Worm (Caenorhabditis elegans) whole organism, L4 larva: Measurements from ENCODE around the gene selt-1.1.

Source experiments
- F37D6.2 ChIP-seq: sonication (generic microtip); optimal IDR thresholded peaks from 2 replicates; lab custom pipeline; 2016; ENCODE audit warnings: mild to moderate bottlenecking, missing genetic modification characterization, missing compliant biosample characterization
- F49E8.2 ChIP-seq: sonication (generic microtip); optimal IDR thresholded peaks from 2 replicates; lab custom pipeline; 2016; ENCODE audit warnings: missing compliant biosample characterization, mild to moderate bottlenecking, missing genetic modification characterization, borderline replicate concordance
- Y48G9A.11 ChIP-seq: fragments of 200-800 bp; sonication (Bioruptor generic); IDR thresholded peaks from 2 replicates; pipeline ENCODE4 v1.3.6; 2022; ENCODE audit warnings: missing genetic modification reagents, missing genetic modification characterization, missing compliant biosample characterization
- aha-1 ChIP-seq: fragments of 150-350 bp; peaks from one replicate; lab custom pipeline; 2014; ENCODE audit warnings: missing biosample characterization, missing genetic modification characterization
- ces-1 ChIP-seq: fragments of 150-350 bp; sonication (generic microtip); optimal IDR thresholded peaks from 4 replicates; lab custom pipeline; 2014; ENCODE audit warnings: missing biosample characterization, missing genetic modification reagents, missing genetic modification characterization
- cey-2 ChIP-seq: sonication (generic microtip); optimal IDR thresholded peaks from 3 replicates; lab custom pipeline; 2017; ENCODE audit warnings: missing genetic modification characterization, mild to moderate bottlenecking, missing compliant biosample characterization, antibody characterized with exemption, borderline replicate concordance; ENCODE audit not compliant: insufficient read depth
- daf-16 ChIP-seq, 3 experiments: sonication (generic microtip); optimal IDR thresholded peaks; 2 replicates each; lab custom pipeline; 2016 to 2017; ENCODE audit warnings: missing genetic modification characterization in 3 of 3, missing genetic modification reagents in 3 of 3, mild to moderate bottlenecking in 2 of 3, missing compliant biosample characterization in 2 of 3, missing biosample characterization in 1 of 3, moderate library complexity in 1 of 3
- daf-8 ChIP-seq: fragments of 200-800 bp; sonication (Bioruptor generic); IDR thresholded peaks from 2 replicates; pipeline ENCODE4 v1.3.6; 2022; ENCODE audit warnings: missing genetic modification characterization, missing compliant biosample characterization
- dmd-6 ChIP-seq: fragments of 200-800 bp; sonication (Bioruptor generic); IDR thresholded peaks from 2 replicates; pipeline ENCODE4 v1.3.6; 2022; ENCODE audit warnings: missing genetic modification reagents, missing genetic modification characterization, missing compliant biosample characterization
- dpl-1 ChIP-seq: fragments of 150-350 bp; optimal IDR thresholded peaks from 2 replicates; lab custom pipeline; 2014; ENCODE audit warnings: missing biosample characterization, missing genetic modification reagents, missing genetic modification characterization
- duxl-1 ChIP-seq: sonication (generic microtip); optimal IDR thresholded peaks from 2 replicates; lab custom pipeline; 2016; ENCODE audit warnings: mild to moderate bottlenecking, missing genetic modification characterization, moderate library complexity, missing compliant biosample characterization; ENCODE audit not compliant: poor library complexity
- dve-1 ChIP-seq: sonication (generic microtip); optimal IDR thresholded peaks from 2 replicates; lab custom pipeline; 2017; ENCODE audit warnings: antibody characterized with exemption, mild to moderate bottlenecking, missing genetic modification characterization, missing compliant biosample characterization; ENCODE audit not compliant: insufficient read depth
- egl-43 ChIP-seq: fragments of 200-800 bp; sonication (Bioruptor generic); IDR thresholded peaks from 2 replicates; pipeline ENCODE4 v1.3.6; 2022; ENCODE audit warnings: missing genetic modification reagents, missing genetic modification characterization, missing compliant biosample characterization
- fkh-10 ChIP-seq: fragments of 150-350 bp; optimal IDR thresholded peaks from 2 replicates; lab custom pipeline; 2014; ENCODE audit warnings: missing biosample characterization, missing genetic modification reagents, missing genetic modification characterization
- fos-1 ChIP-seq: fragments of 150-350 bp; optimal IDR thresholded peaks from 2 replicates; lab custom pipeline; 2014; ENCODE audit warnings: missing biosample characterization, missing genetic modification characterization
- hif-1 ChIP-seq, 2 experiments: sonication (generic microtip); optimal IDR thresholded peaks; 2 replicates each; lab custom pipeline; 2016 to 2017; ENCODE audit warnings: missing compliant biosample characterization in 2 of 2, missing genetic modification characterization in 2 of 2, missing genetic modification reagents in 2 of 2, missing genotype in 2 of 2, mild to moderate bottlenecking in 1 of 2
- hlh-11 ChIP-seq: fragments of 200-800 bp; sonication (Bioruptor generic); optimal IDR thresholded peaks from 2 replicates; lab custom pipeline; 2018; ENCODE audit warnings: mild to moderate bottlenecking, missing genetic modification characterization, missing compliant biosample characterization
- hlh-30 ChIP-seq: sonication (generic microtip); optimal IDR thresholded peaks from 2 replicates; lab custom pipeline; 2017; ENCODE audit warnings: antibody characterized with exemption, mild to moderate bottlenecking, missing genetic modification characterization, missing compliant biosample characterization; ENCODE audit not compliant: insufficient read depth
- hmg-1.1 ChIP-seq: fragments of 200-800 bp; sonication (Bioruptor generic); IDR thresholded peaks from 2 replicates; pipeline ENCODE4 v1.3.6; 2022; ENCODE audit warnings: missing genetic modification reagents, missing genetic modification characterization, missing compliant biosample characterization
- lsy-2 ChIP-seq, 2 experiments: fragments of 150-350 bp in 1 of 2; sonication (generic microtip) in 1 of 2; optimal IDR thresholded peaks; 2 replicates each; lab custom pipeline; 2014 to 2017; ENCODE audit warnings: missing biosample characterization in 2 of 2, missing genetic modification characterization in 2 of 2
- madf-9 ChIP-seq: fragments of 200-800 bp; sonication (Bioruptor generic); conservative IDR thresholded peaks from 2 replicates; pipeline ENCODE4 v1.3.6; 2022; ENCODE audit warnings: missing genetic modification reagents, missing genetic modification characterization, missing compliant biosample characterization
- mdl-1 ChIP-seq, 2 experiments: fragments of 150-350 bp in 1 of 2; sonication (generic microtip) in 1 of 2; optimal IDR thresholded peaks; 2 replicates each; lab custom pipeline; 2014 to 2017; ENCODE audit warnings: missing biosample characterization in 2 of 2, missing genetic modification characterization in 2 of 2
- mep-1 ChIP-seq: fragments of 150-350 bp; sonication (generic microtip); optimal IDR thresholded peaks from 3 replicates; lab custom pipeline; 2014; ENCODE audit warnings: missing biosample characterization, missing genetic modification characterization
- mes-2 ChIP-seq: sonication (generic microtip); optimal IDR thresholded peaks from 2 replicates; lab custom pipeline; 2016; ENCODE audit warnings: missing genotype, mild to moderate bottlenecking, missing genetic modification characterization, missing compliant biosample characterization; ENCODE audit not compliant: poor library complexity, severe bottlenecking
- mxl-3 ChIP-seq: fragments of 200-800 bp; sonication (Bioruptor generic); optimal IDR thresholded peaks from 2 replicates; lab custom pipeline; 2018; ENCODE audit warnings: mild to moderate bottlenecking, missing genetic modification characterization, missing compliant biosample characterization
- nhr-10 ChIP-seq: fragments of 150-350 bp; optimal IDR thresholded peaks from 2 replicates; lab custom pipeline; 2014; ENCODE audit warnings: missing biosample characterization, missing genetic modification characterization
- nhr-11 ChIP-seq: fragments of 150-350 bp; optimal IDR thresholded peaks from 2 replicates; lab custom pipeline; 2014; ENCODE audit warnings: missing biosample characterization, missing genetic modification characterization
- nhr-28 ChIP-seq: fragments of 150-350 bp; optimal IDR thresholded peaks from 2 replicates; lab custom pipeline; 2014; ENCODE audit warnings: missing biosample characterization, missing genetic modification characterization
- nhr-42 ChIP-seq: fragments of 200-800 bp; sonication (Bioruptor generic); IDR thresholded peaks from 2 replicates; pipeline ENCODE4 v1.3.6; 2022; ENCODE audit warnings: missing genetic modification characterization, missing compliant biosample characterization
- nhr-48 ChIP-seq: sonication (generic microtip); optimal IDR thresholded peaks from 2 replicates; lab custom pipeline; 2016; ENCODE audit warnings: mild to moderate bottlenecking, missing genetic modification characterization, missing compliant biosample characterization
- nhr-6 ChIP-seq: fragments of 150-350 bp; optimal IDR thresholded peaks from 2 replicates; lab custom pipeline; 2014; ENCODE audit warnings: missing biosample characterization, missing genetic modification characterization
- nhr-76 ChIP-seq: fragments of 150-350 bp; optimal IDR thresholded peaks from 2 replicates; lab custom pipeline; 2014; ENCODE audit warnings: missing biosample characterization, missing genetic modification characterization
- nhr-77 ChIP-seq: fragments of 150-350 bp; optimal IDR thresholded peaks from 2 replicates; lab custom pipeline; 2014; ENCODE audit warnings: missing biosample characterization, missing genetic modification characterization
- rbr-2 ChIP-seq: sonication (generic microtip); optimal IDR thresholded peaks from 2 replicates; lab custom pipeline; 2016; ENCODE audit warnings: missing genotype, missing genetic modification characterization, missing compliant biosample characterization
- sdz-12 ChIP-seq: fragments of 200-800 bp; sonication (Bioruptor generic); optimal IDR thresholded peaks from 2 replicates; lab custom pipeline; 2018; ENCODE audit warnings: mild to moderate bottlenecking, missing genetic modification characterization, missing compliant biosample characterization
- snpc-1.2 ChIP-seq: fragments of 200-800 bp; sonication (Bioruptor generic); IDR thresholded peaks from 2 replicates; pipeline ENCODE4 v1.3.6; 2022; ENCODE audit warnings: missing genetic modification reagents, missing genetic modification characterization, missing compliant biosample characterization
- tag-97 ChIP-seq: fragments of 200-800 bp; sonication (Bioruptor generic); IDR thresholded peaks from 2 replicates; pipeline ENCODE4 v1.3.6; 2022; ENCODE audit warnings: missing genetic modification characterization, missing compliant biosample characterization
- unc-130 ChIP-seq: sonication (generic microtip); optimal IDR thresholded peaks from 2 replicates; lab custom pipeline; 2016; ENCODE audit warnings: missing genetic modification reagents, missing genetic modification characterization, missing compliant biosample characterization
- unc-39 ChIP-seq: sonication (generic microtip); optimal IDR thresholded peaks from 2 replicates; lab custom pipeline; 2017; ENCODE audit warnings: missing biosample characterization, missing genetic modification characterization
- unc-62 ChIP-seq, 3 experiments: fragments of 150-350 bp in 1 of 3; sonication (generic microtip); optimal IDR thresholded peaks in 2 of 3; peaks in 1 of 3; 1 replicate in 1 of 3; 2 replicates in 2 of 3; lab custom pipeline; 2014 to 2017; ENCODE audit warnings: missing biosample characterization in 3 of 3, missing genetic modification characterization in 3 of 3, missing genetic modification reagents in 3 of 3, missing genotype in 1 of 3
- vab-7 ChIP-seq: fragments of 200-800 bp; sonication (Bioruptor generic); IDR thresholded peaks from 2 replicates; pipeline ENCODE4 v1.3.6; 2022; ENCODE audit warnings: missing genetic modification reagents, missing genetic modification characterization, missing compliant biosample characterization
- ztf-7 ChIP-seq: fragments of 150-350 bp; optimal IDR thresholded peaks from 2 replicates; lab custom pipeline; 2014; ENCODE audit warnings: missing biosample characterization, missing genetic modification characterization

The selt-1.1 gene

DNA sequence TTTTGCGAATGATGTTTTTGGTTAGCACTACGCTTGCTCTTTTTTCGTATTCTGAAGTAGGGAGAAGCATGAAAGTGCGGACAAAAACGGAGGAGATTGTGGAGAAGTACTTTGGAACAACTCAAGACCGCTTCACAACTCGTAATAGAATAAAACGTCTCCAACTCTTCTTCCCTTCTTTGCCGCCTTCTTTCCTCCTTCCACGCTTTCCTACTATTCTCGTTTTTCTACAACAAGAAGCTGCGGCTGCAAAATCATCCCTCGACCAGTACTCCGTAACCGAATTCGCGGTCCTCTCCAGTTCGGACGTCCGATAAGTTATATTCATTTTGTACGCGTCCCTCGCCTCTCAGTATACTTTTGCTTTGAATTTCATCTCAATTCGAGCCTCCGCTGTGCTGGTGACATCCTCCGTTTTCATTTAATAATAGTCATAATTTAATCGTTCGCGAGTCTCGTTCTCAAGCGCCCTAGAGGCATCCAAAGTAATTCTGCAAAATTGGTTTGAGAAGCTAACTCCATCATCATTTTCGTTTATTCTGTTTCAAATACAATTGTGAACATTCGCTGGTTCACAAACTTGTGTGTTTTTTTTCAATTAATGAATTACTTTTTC is 23.6 kb upstream of the selt-1.1 start:
- TF ChIP-seq mep-1 (no peak), aha-1 (tag; lab: Kevin White, UChicago) (peak; percentile 50), dpl-1 (GFP tag; lab: Kevin White, UChicago) (no peak), fkh-10 (GFP tag; lab: Kevin White, UChicago) (peak; percentile 78), Y48G9A.11 (GFP tag; lab: Robert Waterston, UW) (no peak), nhr-77 (no peak), F37D6.2 (no peak), ces-1 (GFP tag; lab: Kevin White, UChicago) (peak; percentile 23), ztf-7 (tag; lab: Kevin White, UChicago) (no peak), unc-62 (GFP tag; optimal IDR thresholded peaks at IDR 0.05 in 1 of 2; lab: Kevin White, UChicago) (peak in 1 of 2 experiments; percentile 6), unc-62 (tag; optimal IDR thresholded peaks at IDR 0.05; lab: Kevin White, UChicago) (no peak), hlh-30 (no peak)

DNA sequence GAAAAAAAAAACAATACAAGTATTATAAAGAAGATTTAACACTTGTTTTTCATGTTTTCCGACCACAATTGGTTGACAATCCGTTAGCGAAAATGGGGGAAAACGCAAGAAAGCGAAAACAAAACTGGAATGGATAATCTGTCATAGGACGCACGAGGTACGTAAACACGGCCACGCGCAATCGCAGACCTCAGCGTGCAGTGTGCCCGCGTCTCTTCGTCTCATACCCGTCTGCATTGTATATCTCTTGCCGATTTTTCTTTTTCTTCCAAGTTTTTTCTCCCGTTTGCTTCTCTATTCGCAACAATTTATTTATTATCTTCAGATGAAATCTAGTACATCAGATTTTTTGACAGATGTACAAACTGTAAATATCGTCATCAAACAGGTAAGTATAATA is 17.4 kb upstream of the selt-1.1 start, which contains the start of gene trpp-9:
TSS of gene trpp-9 (plus strand) at position 261 of the 400 bp plus-strand sequence.
- TF ChIP-seq vab-7 (GFP tag; lab: Robert Waterston, UW) (no peak), mdl-1 (tag; optimal IDR thresholded peaks at IDR 0.05; lab: Kevin White, UChicago) (peak; percentile 77 to 89), nhr-48 (tag; lab: Kevin White, UChicago) (peak; percentile 14), fos-1 (no peak), daf-16 (GFP tag; optimal IDR thresholded peaks at IDR 0.05; lab: Kevin White, UChicago) (peak in 1 of 2 experiments; percentile 7), daf-16 (tag; optimal IDR thresholded peaks at IDR 0.05; lab: Kevin White, UChicago) (no peak), nhr-76 (tag; lab: Kevin White, UChicago) (no peak), nhr-6 (tag; lab: Kevin White, UChicago) (peak; percentile 23), F49E8.2 (no peak), mes-2 (tag; lab: Kevin White, UChicago) (peak; percentile 55), tag-97 (no peak), unc-130 (no peak), dmd-6 (GFP tag; lab: Robert Waterston, UW) (peak; percentile 50; the same call in 1 of the 2 replicates), unc-62 (GFP tag; optimal IDR thresholded peaks at IDR 0.05 in 1 of 2; lab: Kevin White, UChicago) (peak in 1 of 2 experiments; percentile 96), unc-62 (tag; optimal IDR thresholded peaks at IDR 0.05; lab: Kevin White, UChicago) (no peak), nhr-42 (GFP tag; lab: Robert Waterston, UW) (no peak), ztf-7 (tag; lab: Kevin White, UChicago) (peak; percentile 27), ces-1 (GFP tag; lab: Kevin White, UChicago) (no peak), hmg-1.1 (GFP tag; lab: Robert Waterston, UW) (peak; percentile 75), cey-2 (tag; lab: Kevin White, UChicago) (peak; percentile 22), madf-9 (GFP tag; lab: Robert Waterston, UW) (no peak), aha-1 (tag; lab: Kevin White, UChicago) (peak; percentile 91), duxl-1 (peak; percentile 16), hlh-11 (peak; percentile 71), mep-1 (peak; percentile 77), nhr-11 (no peak), mxl-3 (GFP tag; lab: Kevin White, UChicago) (peak; percentile 76), snpc-1.2 (GFP tag; lab: Robert Waterston, UW) (no peak), daf-8 (no peak), dve-1 (tag; lab: Kevin White, UChicago) (peak; percentile 47), sdz-12 (GFP tag; lab: Kevin White, UChicago) (no peak), unc-39 (tag; lab: Kevin White, UChicago) (no peak), nhr-28 (tag; lab: Kevin White, UChicago) (peak; percentile 71), egl-43 (GFP tag; lab: Robert Waterston, UW) (no peak), nhr-10 (tag; lab: Kevin White, UChicago) (no peak), hif-1 (tag; optimal IDR thresholded peaks at IDR 0.05; lab: Kevin White, UChicago) (peak in 1 of 2 experiments; percentile 31), lsy-2 (tag; optimal IDR thresholded peaks at IDR 0.05; lab: Kevin White, UChicago) (peak in 1 of 2 experiments; percentile 55), hlh-30 (peak; percentile 97), dpl-1 (GFP tag; lab: Kevin White, UChicago) (peak; percentile 17), rbr-2 (tag; lab: Kevin White, UChicago) (peak; percentile 15)
- TF ChIP-seq, all 104 proteins: peak for 22
